Worm (Caenorhabditis elegans): ENCODE measurements around the gene T14B4.3.

ce11 chrII:6745783-6746182, 11.0 kb downstream of the T14B4.3 start, which contains the start of gene ins-14:
- TF ChIP-seq ztf-11 (tag; optimal IDR thresholded peaks at IDR 0.05): no peak
- no peak for TF ChIP-seq elt-3 (tag; optimal IDR thresholded peaks at IDR 0.05)
- TF ChIP-seq pqm-1 (tag; optimal IDR thresholded peaks at IDR 0.05): no peak
- no peak for TF ChIP-seq mml-1 (tag; optimal IDR thresholded peaks at IDR 0.05)
- no peak for TF ChIP-seq nhr-76 (tag; optimal IDR thresholded peaks at IDR 0.05)
- no peak for TF ChIP-seq egl-27 (tag; optimal IDR thresholded peaks at IDR 0.05)
- TF ChIP-seq tbx-2 (tag; optimal IDR thresholded peaks at IDR 0.05): no peak

All from whole organism, L3 larva.